Worm (Caenorhabditis elegans): ENCODE results near the gene F13A7.1.

DNA sequence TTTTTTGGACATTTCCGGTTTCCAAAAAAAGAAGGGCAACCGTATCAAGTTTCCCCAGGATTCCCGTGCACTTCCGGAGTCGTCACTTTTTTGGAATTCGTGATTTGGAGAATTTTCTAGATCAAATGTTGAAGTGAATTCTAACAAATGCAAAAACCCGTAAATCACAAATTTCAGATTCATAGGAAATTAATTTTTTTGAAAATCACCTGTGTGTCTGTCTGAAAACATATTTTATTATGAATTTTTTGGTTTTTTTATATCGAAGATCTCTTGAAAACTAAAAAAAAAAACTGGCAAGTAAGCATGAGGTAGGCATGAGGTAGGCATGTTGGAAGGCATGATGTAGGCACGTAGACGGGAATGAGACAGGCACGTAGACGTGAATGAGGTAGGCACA, 27.7 kb downstream of the F13A7.1 start:
- TF ChIP-seq ceh-9 (tag; optimal IDR thresholded peaks at IDR 0.05) (no peak), sox-4 (tag; optimal IDR thresholded peaks at IDR 0.05) (no peak), mec-3 (tag; optimal IDR thresholded peaks at IDR 0.05; ENCODE audit: borderline replicate concordance) (no peak), unc-55 (GFP tag; optimal IDR thresholded peaks at IDR 0.05) (no peak), ceh-2 (tag; optimal IDR thresholded peaks at IDR 0.05) (no peak), ceh-6 (GFP tag; optimal IDR thresholded peaks at IDR 0.05) (no peak), ama-1 (optimal IDR thresholded peaks at IDR 0.05) (no peak), gmeb-2 (tag; optimal IDR thresholded peaks at IDR 0.05) (no peak), sdc-2 (tag; optimal IDR thresholded peaks at IDR 0.05) (no peak)
